Fruit fly (Drosophila melanogaster): Measurements from ENCODE around the gene CG13376.

DNA sequence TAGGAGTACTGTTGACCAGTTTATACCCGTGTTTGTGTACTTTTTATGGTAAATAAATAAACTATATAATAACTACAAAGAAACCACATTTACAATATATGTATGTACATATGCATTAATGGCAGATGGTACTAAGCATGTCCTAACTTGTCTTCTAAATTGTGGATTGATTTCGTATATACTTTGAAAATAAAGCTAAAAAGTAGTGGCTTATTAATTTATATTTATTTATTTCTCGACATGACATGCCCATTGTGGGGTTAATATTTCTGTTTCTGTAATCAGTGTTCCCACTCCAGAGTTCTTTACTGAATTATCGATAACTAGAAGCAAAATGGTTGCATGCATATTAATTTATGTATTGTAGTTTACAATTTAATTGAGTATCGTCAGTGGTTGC, 11.5 kb downstream of the CG13376 start, which contains the start of gene cin:
- peak; percentile 77 for TF ChIP-seq bab1 (GFP tag; optimal IDR thresholded peaks at IDR 0.05)
- TF ChIP-seq CG5204 (GFP tag; optimal IDR thresholded peaks at IDR 0.05) = no peak
- no peak for TF ChIP-seq kay (GFP tag; ENCODE audit: borderline replicate concordance)
- TF ChIP-seq CG33017 (tag; optimal IDR thresholded peaks at IDR 0.05) = peak; percentile 41
- TF ChIP-seq Hr96 (GFP tag; optimal IDR thresholded peaks at IDR 0.05) = no peak
- no peak for TF ChIP-seq toe (GFP tag; optimal IDR thresholded peaks at IDR 0.05)
- TF ChIP-seq CG7101 (tag; optimal IDR thresholded peaks at IDR 0.05) = peak; percentile 72
- no peak for TF ChIP-seq CG7045 (GFP tag; optimal IDR thresholded peaks at IDR 0.05)
- peak; percentile 57 for TF ChIP-seq CG11617 (GFP tag; optimal IDR thresholded peaks at IDR 0.05)
- TF ChIP-seq CG1620 (GFP tag; optimal IDR thresholded peaks at IDR 0.05) = peak; percentile 48
